Worm (Caenorhabditis elegans): ENCODE results near the gene F33G12.7.

Gene F33G12.7

DNA sequence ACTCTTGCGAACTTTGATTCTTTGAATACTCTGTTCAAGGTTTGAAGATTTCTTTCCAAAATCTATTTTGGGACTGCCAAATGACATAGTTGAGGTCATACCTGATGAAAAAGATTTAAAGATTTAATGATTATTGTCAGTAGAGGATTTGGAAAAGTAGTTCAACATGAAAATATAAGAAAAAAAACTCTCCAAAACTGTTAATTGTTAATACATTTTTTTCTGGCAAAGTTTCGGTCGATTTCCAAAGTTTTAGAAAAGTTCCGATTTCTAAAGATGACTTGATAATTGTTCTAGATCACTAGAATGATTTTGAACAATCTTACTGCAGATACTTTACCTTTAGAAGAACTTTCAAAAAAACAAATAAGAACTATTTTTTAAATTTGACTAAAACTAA, 30.8 kb upstream of the F33G12.7 start, which contains the start of gene C27A2.7:
TSS of gene C27A2.7 (minus strand) at position 101 of the 400 bp plus-strand sequence.
- no peak for TF ChIP-seq mxl-1 (tag; optimal IDR thresholded peaks at IDR 0.05)
- TF ChIP-seq zfh-2 (GFP tag; conservative IDR thresholded peaks at IDR 0.05): no peak
- no peak for TF ChIP-seq nhr-120 (GFP tag; IDR thresholded peaks at IDR 0.05)
- TF ChIP-seq B0019.2 (GFP tag; conservative IDR thresholded peaks at IDR 0.05): no peak
- TF ChIP-seq F23B12.7 (tag; optimal IDR thresholded peaks at IDR 0.05; ENCODE audit: insufficient read depth): no peak
- no peak for TF ChIP-seq ceh-40 (GFP tag; IDR thresholded peaks at IDR 0.05)
- no peak for TF ChIP-seq F57C9.4 (tag; optimal IDR thresholded peaks at IDR 0.05)
- TF ChIP-seq sdz-38 (tag; optimal IDR thresholded peaks at IDR 0.05): no peak
- no peak for TF ChIP-seq T26A5.8 (tag; optimal IDR thresholded peaks at IDR 0.05)
- no peak for TF ChIP-seq attf-5 (GFP tag; optimal IDR thresholded peaks at IDR 0.05)

DNA sequence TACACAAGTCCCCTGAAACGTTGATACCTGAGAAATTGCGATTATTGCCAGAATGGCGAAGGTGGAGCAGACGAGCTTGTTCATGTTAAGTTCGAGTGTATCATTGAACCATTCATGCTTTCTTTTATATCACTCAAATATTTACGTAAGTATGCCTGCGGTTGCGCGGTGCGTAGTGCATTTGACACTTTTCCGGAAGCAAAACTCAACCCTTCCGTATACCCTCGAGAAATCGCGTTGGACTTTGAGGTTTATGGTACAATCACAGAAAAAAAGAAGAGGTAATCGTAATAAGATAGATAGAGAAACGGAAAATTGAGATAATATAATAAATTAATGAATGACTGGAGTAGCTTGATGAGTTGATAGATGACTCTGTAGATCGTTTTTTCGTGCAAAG, 29.0 kb upstream of the F33G12.7 start, which contains the start of gene idpb-2:
TSS of gene idpb-2 (minus strand) at position 101 of the 400 bp plus-strand sequence.
- TF ChIP-seq snpc-4 (GFP tag; optimal IDR thresholded peaks at IDR 0.05): no peak
- no peak for TF ChIP-seq snpc-4 (tag; optimal IDR thresholded peaks at IDR 0.05)
- no peak for TF ChIP-seq Y95B8A.8 (GFP tag; IDR thresholded peaks at IDR 0.05)
- no peak for TF ChIP-seq ceh-27 (GFP tag; optimal IDR thresholded peaks at IDR 0.05)
- TF ChIP-seq cebp-2 (GFP tag; IDR thresholded peaks at IDR 0.05): no peak
- no peak for TF ChIP-seq nfya-1 (tag; optimal IDR thresholded peaks at IDR 0.05; ENCODE audit: borderline replicate concordance, insufficient read depth)
- TF ChIP-seq lin-26 (GFP tag; IDR thresholded peaks at IDR 0.05): no peak
- no peak for TF ChIP-seq hmg-1.2 (GFP tag; IDR thresholded peaks at IDR 0.05)
- no peak for TF ChIP-seq F39B2.1 (GFP tag; IDR thresholded peaks at IDR 0.05)
- TF ChIP-seq zfh-2 (GFP tag; conservative IDR thresholded peaks at IDR 0.05): no peak
- no peak for TF ChIP-seq akir-1 (GFP tag; optimal IDR thresholded peaks at IDR 0.05)
- TF ChIP-seq F37B4.10 (GFP tag; IDR thresholded peaks at IDR 0.05): no peak
- no peak for TF ChIP-seq Y53G8AR.9 (GFP tag; conservative IDR thresholded peaks at IDR 0.05)
- no peak for TF ChIP-seq rpc-1 (optimal IDR thresholded peaks at IDR 0.05)
- TF ChIP-seq rpc-1 (tag; optimal IDR thresholded peaks at IDR 0.05): no peak
- TF ChIP-seq lin-54 (GFP tag; optimal IDR thresholded peaks at IDR 0.05): no peak
- no peak for TF ChIP-seq zim-3 (tag; optimal IDR thresholded peaks at IDR 0.05)
- TF ChIP-seq ccch-3 (GFP tag; optimal IDR thresholded peaks at IDR 0.05): no peak
- TF ChIP-seq attf-6 (GFP tag; IDR thresholded peaks at IDR 0.05): no peak
- TF ChIP-seq dox-1 (GFP tag; IDR thresholded peaks at IDR 0.05): no peak

- TF ChIP-seq ceh-40 (GFP tag; IDR thresholded peaks at IDR 0.05) (no peak), C06A6.2 (GFP tag; conservative IDR thresholded peaks at IDR 0.05) (no peak), F52B5.7 (tag; optimal IDR thresholded peaks at IDR 0.05) (no peak), gei-17 (GFP tag; optimal IDR thresholded peaks at IDR 0.05) (no peak), sea-2 (GFP tag; IDR thresholded peaks at IDR 0.05) (no peak), B0336.3 (GFP tag; IDR thresholded peaks at IDR 0.05) (no peak), ztf-26 (tag; optimal IDR thresholded peaks at IDR 0.05) (no peak), tlf-1 (GFP tag; optimal IDR thresholded peaks at IDR 0.05) (no peak), B0261.1 (tag; optimal IDR thresholded peaks at IDR 0.05) (no peak), egl-44 (GFP tag; IDR thresholded peaks at IDR 0.05) (no peak)
Measured at ce11 chrII:5067927-5068326, 27.4 kb upstream of the F33G12.7 start, which contains the start of gene C27A2.8. Gene C27A2.8, minus strand, starts transcription at chrII:5068043.

Measured in whole organism, young adult.